Fruit fly (Drosophila melanogaster): ENCODE measurements around the gene Mur29B.

The Mur29B gene

DNA sequence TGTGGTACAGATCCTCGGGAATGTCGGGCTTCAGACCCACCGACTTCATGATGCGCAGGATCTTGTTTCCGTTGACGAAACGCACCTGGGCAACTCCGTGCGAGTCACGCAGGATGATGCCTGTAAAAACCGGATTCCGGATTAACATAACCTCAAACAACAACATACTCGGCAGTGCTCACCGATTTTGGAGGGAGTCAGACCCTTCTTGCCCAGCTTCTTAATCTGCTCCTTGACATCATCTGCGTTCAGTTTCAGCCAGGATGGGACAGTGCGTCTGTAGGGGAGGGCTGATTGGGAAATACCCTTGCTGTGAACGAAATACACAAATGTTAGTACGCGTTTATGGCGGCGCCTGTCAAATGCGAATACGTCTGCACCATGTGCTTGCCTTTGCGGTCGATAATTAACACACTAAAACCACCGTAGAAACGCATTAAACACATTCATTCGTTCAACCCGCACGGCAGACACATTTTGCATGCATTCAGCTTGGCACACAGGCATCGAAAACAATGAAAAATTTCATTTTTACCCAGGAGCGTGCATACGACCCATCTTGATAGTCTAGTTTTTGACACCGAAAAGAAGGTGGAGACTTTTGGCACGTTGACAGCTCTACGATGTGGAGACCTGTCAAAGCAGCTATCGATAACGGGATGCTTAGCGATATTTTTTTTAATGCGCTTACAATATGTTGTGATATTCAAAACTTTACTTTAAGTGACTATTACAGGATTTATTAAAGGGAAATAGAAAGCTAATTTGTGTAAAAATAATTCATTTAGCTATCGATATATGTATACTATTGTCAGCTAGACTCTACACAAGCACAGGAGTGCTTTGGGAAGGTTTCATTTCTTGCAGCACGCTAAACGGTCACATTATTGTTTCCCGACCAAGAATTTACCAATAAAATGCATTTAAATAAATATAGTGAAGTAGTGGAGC lies 12.3 kb downstream of the Mur29B start, which contains the start of the genes RpS13 and CSN8 (continued):
- TF ChIP-seq CG3847 (GFP tag; IDR thresholded peaks at IDR 0.05) (0 out of 2 replicates have a peak, but pooled peaks have one; percentile 7), bab2 (GFP tag; optimal IDR thresholded peaks at IDR 0.05) (no peak), danr (GFP tag; IDR thresholded peaks at IDR 0.05) (no peak), vvl (GFP tag; IDR thresholded peaks at IDR 0.05) (peak; percentile 13; the same call in 1 of the 2 replicates), CHES-1-like (GFP tag; optimal IDR thresholded peaks at IDR 0.05) (peak; percentile 8), kay (GFP tag; optimal IDR thresholded peaks at IDR 0.05) (no peak), sug (tag; optimal IDR thresholded peaks at IDR 0.05) (peak; percentile 55), phol (tag; optimal IDR thresholded peaks at IDR 0.05) (peak; percentile 70), HLH4C (GFP tag; IDR thresholded peaks at IDR 0.05; ENCODE audit: partially characterized antibody) (peak; percentile 92), E2f2 (GFP tag; IDR thresholded peaks at IDR 0.05) (peak; percentile 39), CG12071 (GFP tag; optimal IDR thresholded peaks at IDR 0.05) (no peak), jing (GFP tag; optimal IDR thresholded peaks at IDR 0.05) (no peak), croc (GFP tag; conservative IDR thresholded peaks at IDR 0.05) (no peak), Mes4 (GFP tag; optimal IDR thresholded peaks at IDR 0.05) (peak; percentile 26), Opbp (GFP tag; IDR thresholded peaks at IDR 0.05; ENCODE audit: partially characterized antibody) (peak; percentile 87), Gug (GFP tag; IDR thresholded peaks at IDR 0.05) (no peak), br (optimal IDR thresholded peaks at IDR 0.05) (no peak), sna (GFP tag; IDR thresholded peaks at IDR 0.05; ENCODE audit: partially characterized antibody) (peak; percentile 95), gsb (GFP tag; IDR thresholded peaks at IDR 0.05) (no peak), Ets97D (GFP tag; optimal IDR thresholded peaks at IDR 0.05) (peak; percentile 95), Dip3 (GFP tag; optimal IDR thresholded peaks at IDR 0.05) (peak; percentile 7), tna (GFP tag; IDR thresholded peaks at IDR 0.05; ENCODE audit: partially characterized antibody) (peak; percentile 78), Scr (GFP tag; IDR thresholded peaks at IDR 0.05; ENCODE audit: partially characterized antibody) (peak; percentile 98), Doc3 (GFP tag; IDR thresholded peaks at IDR 0.05; ENCODE audit: partially characterized antibody) (peak; percentile 93), kni (GFP tag; optimal IDR thresholded peaks at IDR 0.05) (peak; percentile 66), gro (GFP tag; optimal IDR thresholded peaks at IDR 0.05) (peak; percentile 29), CG3838 (GFP tag; optimal IDR thresholded peaks at IDR 0.05) (no peak), chinmo (GFP tag; IDR thresholded peaks at IDR 0.05; ENCODE audit: partially characterized antibody) (peak; percentile 69; the same call in 2 of the 4 replicates), dmrt99B (tag; optimal IDR thresholded peaks at IDR 0.05) (no peak), zen (tag; optimal IDR thresholded peaks at IDR 0.05) (peak; percentile 36), CG16815 (GFP tag; optimal IDR thresholded peaks at IDR 0.05) (no peak), Neu2 (GFP tag; optimal IDR thresholded peaks at IDR 0.05; ENCODE audit: borderline replicate concordance) (no peak), CG7928 (GFP tag; optimal IDR thresholded peaks at IDR 0.05) (no peak), Nf-YA (GFP tag; IDR thresholded peaks at IDR 0.05) (no peak), sqz (GFP tag; optimal IDR thresholded peaks at IDR 0.05) (peak; percentile 28), cad (GFP tag; optimal IDR thresholded peaks at IDR 0.05) (no peak), CG16779 (GFP tag; IDR thresholded peaks at IDR 0.05) (0 out of 2 replicates have a peak, but pooled peaks have one; percentile 31), Side (GFP tag; optimal IDR thresholded peaks at IDR 0.05) (no peak), Rfx (GFP tag; IDR thresholded peaks at IDR 0.05) (peak; percentile 43), CG10321 (GFP tag; IDR thresholded peaks at IDR 0.05) (no peak), cg (GFP tag; optimal IDR thresholded peaks at IDR 0.05) (peak; percentile 16), CG2129 (GFP tag; IDR thresholded peaks at IDR 0.05; ENCODE audit: partially characterized antibody) (peak; percentile 91), Antp (GFP tag; optimal IDR thresholded peaks at IDR 0.05) (no peak), wek (GFP tag; optimal IDR thresholded peaks at IDR 0.05) (no peak), BEAF-32 (GFP tag; optimal IDR thresholded peaks at IDR 0.05) (peak; percentile 96), eyg (GFP tag; optimal IDR thresholded peaks at IDR 0.05) (no peak), CG2120 (GFP tag; optimal IDR thresholded peaks at IDR 0.05) (no peak), CG15073 (GFP tag; optimal IDR thresholded peaks at IDR 0.05) (no peak), ttk (GFP tag; IDR thresholded peaks at IDR 0.05) (no peak)
